Worm (Caenorhabditis elegans) whole organism, early embryonic: Measurements from ENCODE around the gene C07G2.5.

Experiments used
- B0310.2 ChIP-seq: sonication (generic microtip); optimal IDR thresholded peaks from 2 replicates; lab custom pipeline; 2016; ENCODE audit warnings: mild to moderate bottlenecking, missing genetic modification characterization, missing compliant biosample characterization
- F13C5.2 ChIP-seq: sonication (generic microtip); optimal IDR thresholded peaks from 2 replicates; lab custom pipeline; 2017; ENCODE audit warnings: mild to moderate bottlenecking, missing genetic modification characterization, inconsistent platforms, missing compliant biosample characterization
- aly-1 ChIP-seq: sonication (generic microtip); optimal IDR thresholded peaks from 2 replicates; lab custom pipeline; 2016; ENCODE audit warnings: missing genetic modification characterization, missing compliant biosample characterization
- ama-1 ChIP-seq: fragments of 150-350 bp; optimal IDR thresholded peaks from 2 replicates; lab custom pipeline; 2014
- ceh-13 ChIP-seq: fragments of 200-800 bp; sonication (Bioruptor generic); optimal IDR thresholded peaks from 2 replicates; lab custom pipeline; 2018; ENCODE audit warnings: mild to moderate bottlenecking, missing genetic modification characterization, missing compliant biosample characterization
- ceh-36 ChIP-seq: sonication (generic microtip); optimal IDR thresholded peaks from 2 replicates; lab custom pipeline; 2016; ENCODE audit warnings: missing genetic modification characterization, inconsistent platforms, missing compliant biosample characterization
- ets-7 ChIP-seq: sonication (generic microtip); optimal IDR thresholded peaks from 2 replicates; lab custom pipeline; 2016; ENCODE audit warnings: missing genotype, missing genetic modification characterization, missing compliant biosample characterization
- flt-1 ChIP-seq: fragments of 200-800 bp; sonication (Bioruptor generic); IDR thresholded peaks from 2 replicates; pipeline ENCODE4 v1.3.6; 2022; ENCODE audit warnings: missing genetic modification characterization, missing compliant biosample characterization
- hmbx-1 ChIP-seq: sonication (generic microtip); optimal IDR thresholded peaks from 2 replicates; lab custom pipeline; 2016; ENCODE audit warnings: mild to moderate bottlenecking, missing genetic modification characterization, missing compliant biosample characterization
- hmg-4 ChIP-seq: fragments of 200-800 bp; sonication (Bioruptor generic); optimal IDR thresholded peaks from 2 replicates; lab custom pipeline; 2018; ENCODE audit warnings: mild to moderate bottlenecking, missing genetic modification characterization, missing compliant biosample characterization
- hnd-1 ChIP-seq: sonication (generic microtip); optimal IDR thresholded peaks from 2 replicates; lab custom pipeline; 2016; ENCODE audit warnings: missing genetic modification characterization, missing compliant biosample characterization
- pes-1 ChIP-seq: fragments of 200-800 bp; sonication (Bioruptor generic); IDR thresholded peaks from 2 replicates; pipeline ENCODE4 v1.3.6; 2022; ENCODE audit warnings: missing genetic modification reagents, missing genetic modification characterization, missing compliant biosample characterization
- scrt-1 ChIP-seq: fragments of 200-800 bp; sonication (Bioruptor generic); IDR thresholded peaks from 2 replicates; pipeline ENCODE4 v1.3.6; 2022; ENCODE audit warnings: missing genetic modification characterization, missing compliant biosample characterization
- sea-1 ChIP-seq: fragments of 200-800 bp; sonication (Bioruptor generic); conservative IDR thresholded peaks from 2 replicates; pipeline ENCODE4 v1.3.6; 2022; ENCODE audit warnings: missing genetic modification characterization, missing compliant biosample characterization
- tbx-11 ChIP-seq: fragments of 200-800 bp; sonication (Bioruptor generic); IDR thresholded peaks from 2 replicates; pipeline ENCODE4 v1.3.6; 2022; ENCODE audit warnings: missing genetic modification characterization, missing compliant biosample characterization
- tbx-37 ChIP-seq: fragments of 200-800 bp; sonication (Bioruptor generic); conservative IDR thresholded peaks from 2 replicates; pipeline ENCODE4 v1.3.6; 2022; ENCODE audit warnings: missing genetic modification reagents, missing genetic modification characterization, missing compliant biosample characterization
- tra-4 ChIP-seq: sonication (generic microtip); optimal IDR thresholded peaks from 2 replicates; lab custom pipeline; 2017; ENCODE audit warnings: missing genetic modification characterization, missing compliant biosample characterization

The C07G2.5 gene

DNA sequence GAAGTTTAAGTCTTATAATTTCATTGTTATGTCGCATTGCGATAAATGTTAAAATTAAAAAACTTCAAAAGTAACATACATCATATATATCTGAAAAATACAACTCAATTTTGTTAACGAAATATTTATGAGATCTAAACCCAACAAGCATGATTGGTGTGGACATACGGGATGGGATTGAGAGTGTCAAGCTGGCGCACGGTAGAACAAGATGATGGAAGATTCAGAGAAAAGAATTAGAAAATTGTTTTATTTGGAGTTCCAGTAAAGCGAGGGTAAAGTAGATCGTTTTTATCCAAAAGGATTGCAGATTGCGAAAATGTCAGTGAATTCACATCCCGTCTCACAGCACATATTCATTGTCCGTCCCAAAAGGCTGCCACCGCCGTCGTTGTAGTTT, 22.0 kb downstream of the C07G2.5 start:
- no peak for TF ChIP-seq flt-1 (GFP tag; lab: Robert Waterston, UW)

DNA sequence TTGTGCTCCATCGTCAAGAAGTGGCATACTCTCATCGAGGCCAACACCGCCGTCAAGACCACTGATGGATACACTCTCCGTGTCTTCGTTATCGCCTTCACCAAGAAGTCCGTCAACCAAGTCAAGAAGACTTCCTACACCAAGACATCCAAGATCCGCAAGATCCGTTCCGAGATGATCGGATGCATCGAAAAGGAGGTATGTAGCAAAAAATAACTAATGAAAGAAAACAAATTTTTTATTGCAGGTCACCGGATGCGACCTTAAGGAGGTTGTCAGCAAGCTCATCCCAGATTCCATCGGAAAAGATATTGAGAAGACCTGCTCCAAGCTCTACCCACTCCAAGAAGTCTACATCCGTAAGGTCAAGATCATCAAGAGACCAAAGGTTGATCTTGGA, 22.5 kb downstream of the C07G2.5 start:
- TF ChIP-seq aly-1 (tag; lab: Kevin White, UChicago) = no peak

DNA sequence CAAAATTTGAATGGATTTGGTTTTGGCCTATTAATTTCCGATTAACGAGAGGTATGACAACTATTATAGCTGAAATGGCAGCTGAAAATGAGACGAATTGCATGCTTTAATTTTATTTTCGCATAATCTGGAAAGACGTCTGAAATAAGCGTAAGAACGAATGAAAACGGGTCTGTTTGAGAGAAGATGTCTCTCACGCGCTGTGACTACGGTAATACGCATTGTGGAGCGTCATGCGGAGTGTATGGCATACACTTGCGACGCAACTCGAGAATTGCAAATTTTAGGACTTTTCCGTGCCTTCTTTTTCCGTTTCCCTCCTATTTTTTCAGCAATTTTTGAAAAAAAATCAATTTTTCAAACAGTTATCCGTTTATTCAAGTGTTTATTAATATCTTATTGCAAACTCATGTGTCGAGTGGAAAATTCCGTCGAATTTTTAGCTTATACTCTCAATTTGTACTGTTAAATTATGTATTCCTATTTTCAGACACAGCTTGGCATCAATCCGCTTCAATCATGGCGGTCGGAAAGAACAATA, 23.3 kb downstream of the C07G2.5 start, which contains the start of gene rps-1:
TSS of gene rps-1 (plus strand) at position 491 of the 541 bp plus-strand sequence.
- TF ChIP-seq hmg-4 (GFP tag; lab: Kevin White, UChicago) = peak; percentile 44
- TF ChIP-seq flt-1 (GFP tag; lab: Robert Waterston, UW) = peak; percentile 67
- no peak for TF ChIP-seq ama-1 (lab: Kevin White, UChicago)
- no peak for TF ChIP-seq tbx-37 (GFP tag; lab: Robert Waterston, UW)
- TF ChIP-seq tra-4 (tag; lab: Kevin White, UChicago) = no peak
- peak; percentile 52 for TF ChIP-seq ceh-36 (tag; lab: Kevin White, UChicago)
- peak; percentile 68 for TF ChIP-seq pes-1
- peak; percentile 5 for TF ChIP-seq B0310.2 (tag; lab: Kevin White, UChicago)
- TF ChIP-seq tbx-11 (GFP tag; lab: Robert Waterston, UW) = peak; percentile 50; the same call in 1 of the 2 replicates
- TF ChIP-seq hmbx-1 (tag; lab: Kevin White, UChicago) = no peak
- TF ChIP-seq ceh-13 (GFP tag; lab: Kevin White, UChicago) = no peak
- peak; percentile 52; the same call in 1 of the 2 replicates for TF ChIP-seq sea-1 (GFP tag; lab: Robert Waterston, UW)
- TF ChIP-seq aly-1 (tag; lab: Kevin White, UChicago) = no peak
- peak; percentile 92 for TF ChIP-seq F13C5.2
- TF ChIP-seq hnd-1 = peak; percentile 27
- TF ChIP-seq ets-7 (tag; lab: Kevin White, UChicago) = no peak
- TF ChIP-seq scrt-1 (GFP tag; lab: Robert Waterston, UW) = no peak

DNA sequence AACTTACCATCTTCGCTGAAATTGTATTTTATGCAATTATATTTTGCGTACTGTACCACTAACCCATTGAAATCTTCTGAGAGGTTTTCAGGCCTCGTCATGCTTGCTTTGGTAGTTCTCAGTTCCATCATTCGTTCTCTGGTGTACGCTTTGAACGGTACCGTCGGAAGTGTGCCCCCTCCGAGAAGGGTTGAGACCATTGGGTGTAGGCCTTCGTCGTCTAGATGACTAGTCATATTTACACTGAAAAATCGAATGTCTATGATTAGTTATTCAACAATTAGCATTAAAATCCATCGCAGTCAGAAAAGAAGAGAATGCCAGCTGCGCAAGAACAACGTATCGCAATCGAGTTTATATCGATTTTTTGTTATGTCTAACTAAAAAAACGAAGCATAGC, 23.9 kb downstream of the C07G2.5 start, which contains the start of gene ifet-1:
TSS of gene ifet-1 (minus strand) at position 243 of the 400 bp plus-strand sequence.
- TF ChIP-seq aly-1 (tag; lab: Kevin White, UChicago) (no peak), hmbx-1 (tag; lab: Kevin White, UChicago) (no peak), flt-1 (GFP tag; lab: Robert Waterston, UW) (no peak), ceh-13 (GFP tag; lab: Kevin White, UChicago) (no peak), tbx-37 (GFP tag; lab: Robert Waterston, UW) (no peak), hnd-1 (no peak), sea-1 (GFP tag; lab: Robert Waterston, UW) (no peak), pes-1 (no peak), ets-7 (tag; lab: Kevin White, UChicago) (no peak), scrt-1 (GFP tag; lab: Robert Waterston, UW) (no peak), B0310.2 (tag; lab: Kevin White, UChicago) (no peak)

DNA sequence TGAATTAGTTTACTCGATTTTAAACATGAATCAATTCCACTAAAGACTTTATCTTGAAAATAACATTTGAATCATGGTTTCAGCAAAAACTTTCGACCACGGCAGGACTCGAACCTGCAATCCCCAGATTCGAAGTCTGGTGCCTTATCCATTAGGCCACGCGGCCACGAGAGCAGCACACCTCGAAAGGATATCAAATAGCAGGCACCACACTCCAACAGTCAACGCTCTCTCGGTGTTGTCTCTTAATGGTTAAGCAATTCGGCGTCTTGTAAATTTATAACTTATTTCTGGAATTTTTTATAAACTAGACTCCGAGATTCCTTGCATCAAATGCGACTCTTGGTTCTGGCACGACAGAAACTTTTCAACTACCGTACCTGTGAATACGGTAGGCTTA, 28.0 kb downstream of the C07G2.5 start:
- TF ChIP-seq hmg-4 (GFP tag; lab: Kevin White, UChicago) = peak; percentile 96
- TF ChIP-seq scrt-1 (GFP tag; lab: Robert Waterston, UW) = peak; percentile 95
- peak; percentile 96 for TF ChIP-seq ceh-36 (tag; lab: Kevin White, UChicago)
- TF ChIP-seq tbx-37 (GFP tag; lab: Robert Waterston, UW) = peak; percentile 95
- peak; percentile 97 for TF ChIP-seq aly-1 (tag; lab: Kevin White, UChicago)
- peak; percentile 89 for TF ChIP-seq hnd-1
- TF ChIP-seq flt-1 (GFP tag; lab: Robert Waterston, UW) = peak; percentile 96
- peak; percentile 81 for TF ChIP-seq tra-4 (tag; lab: Kevin White, UChicago)
- TF ChIP-seq tbx-11 (GFP tag; lab: Robert Waterston, UW) = peak; percentile 95
- TF ChIP-seq B0310.2 (tag; lab: Kevin White, UChicago) = peak; percentile 85
- peak; percentile 89 for TF ChIP-seq ets-7 (tag; lab: Kevin White, UChicago)
- TF ChIP-seq sea-1 (GFP tag; lab: Robert Waterston, UW) = peak; percentile 98
- TF ChIP-seq pes-1 = peak; percentile 96
- TF ChIP-seq ama-1 (lab: Kevin White, UChicago) = peak; percentile 84
- TF ChIP-seq ceh-13 (GFP tag; lab: Kevin White, UChicago) = peak; percentile 88
- peak; percentile 80 for TF ChIP-seq hmbx-1 (tag; lab: Kevin White, UChicago)
- peak; percentile 92 for TF ChIP-seq F13C5.2

DNA sequence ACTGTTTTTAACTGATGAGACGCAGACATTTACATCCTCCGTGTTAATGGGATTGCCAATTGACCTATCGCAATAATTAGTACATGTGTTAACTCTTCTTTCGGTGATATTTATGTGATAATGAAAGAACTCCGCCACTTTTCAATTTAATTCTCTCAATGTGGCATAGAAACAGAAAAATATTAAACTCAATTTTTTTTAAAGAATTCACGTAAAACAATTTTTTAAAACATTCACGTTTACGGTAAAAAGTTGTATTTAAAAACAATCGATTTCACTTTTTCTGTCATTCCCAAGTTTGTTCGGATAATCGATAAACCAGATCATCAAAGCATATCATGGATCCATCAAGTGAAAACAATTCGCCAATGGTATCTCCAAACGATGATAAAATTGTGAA, 30.0 kb downstream of the C07G2.5 start, which contains the start of gene mstr-2:
TSS of gene mstr-2 (plus strand) at position 301 of the 400 bp plus-strand sequence.
- TF ChIP-seq ets-7 (tag; lab: Kevin White, UChicago) (no peak), tra-4 (tag; lab: Kevin White, UChicago) (no peak), aly-1 (tag; lab: Kevin White, UChicago) (no peak), flt-1 (GFP tag; lab: Robert Waterston, UW) (no peak), hmg-4 (GFP tag; lab: Kevin White, UChicago) (no peak), tbx-37 (GFP tag; lab: Robert Waterston, UW) (no peak), hnd-1 (no peak), ceh-36 (tag; lab: Kevin White, UChicago) (no peak), ceh-13 (GFP tag; lab: Kevin White, UChicago) (no peak), F13C5.2 (no peak), sea-1 (GFP tag; lab: Robert Waterston, UW) (no peak), ama-1 (lab: Kevin White, UChicago) (no peak), tbx-11 (GFP tag; lab: Robert Waterston, UW) (no peak), scrt-1 (GFP tag; lab: Robert Waterston, UW) (no peak), hmbx-1 (tag; lab: Kevin White, UChicago) (no peak), B0310.2 (tag; lab: Kevin White, UChicago) (no peak), pes-1 (no peak)

DNA sequence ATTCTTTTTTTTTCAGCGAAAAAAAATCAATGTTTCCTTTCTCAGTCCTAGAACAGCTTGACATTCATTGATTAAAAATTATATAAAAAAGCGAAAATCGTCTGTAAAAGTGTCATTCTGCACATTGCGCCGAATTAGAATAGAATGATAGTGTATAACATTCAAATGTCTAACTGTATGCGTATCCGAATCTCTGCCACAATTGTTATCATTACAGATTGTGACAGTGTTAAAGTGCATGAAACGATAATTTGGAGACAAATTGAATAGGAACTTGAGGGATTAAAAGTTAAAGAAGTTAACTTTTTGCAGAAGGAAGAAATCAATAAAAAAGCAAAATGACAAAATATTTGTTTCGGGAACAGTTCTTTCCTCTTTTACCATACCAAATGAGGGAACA, 30.4 kb downstream of the C07G2.5 start:
- TF ChIP-seq hmbx-1 (tag; lab: Kevin White, UChicago) = no peak
- no peak for TF ChIP-seq hmg-4 (GFP tag; lab: Kevin White, UChicago)
- TF ChIP-seq tra-4 (tag; lab: Kevin White, UChicago) = no peak
- TF ChIP-seq aly-1 (tag; lab: Kevin White, UChicago) = no peak
- TF ChIP-seq ceh-13 (GFP tag; lab: Kevin White, UChicago) = no peak
- TF ChIP-seq ets-7 (tag; lab: Kevin White, UChicago) = no peak
- TF ChIP-seq tbx-37 (GFP tag; lab: Robert Waterston, UW) = no peak
- TF ChIP-seq pes-1 = no peak
- TF ChIP-seq ama-1 (lab: Kevin White, UChicago) = no peak
- TF ChIP-seq tbx-11 (GFP tag; lab: Robert Waterston, UW) = no peak
- TF ChIP-seq F13C5.2 = no peak
- no peak for TF ChIP-seq ceh-36 (tag; lab: Kevin White, UChicago)
- no peak for TF ChIP-seq hnd-1
- TF ChIP-seq flt-1 (GFP tag; lab: Robert Waterston, UW) = no peak
- no peak for TF ChIP-seq sea-1 (GFP tag; lab: Robert Waterston, UW)
- no peak for TF ChIP-seq scrt-1 (GFP tag; lab: Robert Waterston, UW)
- TF ChIP-seq B0310.2 (tag; lab: Kevin White, UChicago) = no peak
